Worm (Caenorhabditis elegans) whole organism, L1 larva: ENCODE data around the gene nhr-25.

ENCODE experiments used
- C34B4.2 ChIP-seq: sonication (generic microtip); optimal IDR thresholded peaks from 2 replicates; lab custom pipeline; 2017; ENCODE audit warnings: mild to moderate bottlenecking, missing genetic modification characterization, missing compliant biosample characterization
- aly-2 ChIP-seq: fragments of 150-350 bp; optimal IDR thresholded peaks from 2 replicates; lab custom pipeline; 2014; ENCODE audit warnings: missing biosample characterization, missing genetic modification characterization
- elt-3 ChIP-seq, 6 experiments: fragments of 150-350 bp in 1 of 6; sonication (generic microtip); optimal IDR thresholded peaks; 2 replicates each; lab custom pipeline; 2017 to 2018; ENCODE audit warnings: missing biosample characterization in 6 of 6, missing genetic modification characterization in 6 of 6, inconsistent platforms in 1 of 6
- fos-1 ChIP-seq: fragments of 150-350 bp; optimal IDR thresholded peaks from 2 replicates; lab custom pipeline; 2014; ENCODE audit warnings: missing biosample characterization, missing genetic modification characterization
- mdl-1 ChIP-seq, 2 experiments: fragments of 150-350 bp; optimal IDR thresholded peaks; 2 replicates each; lab custom pipeline; 2014 to 2017; ENCODE audit warnings: missing biosample characterization in 2 of 2, missing genetic modification characterization in 2 of 2, inconsistent platforms in 1 of 2
- mep-1 ChIP-seq: fragments of 150-350 bp; optimal IDR thresholded peaks from 2 replicates; lab custom pipeline; 2014; ENCODE audit warnings: missing biosample characterization, missing genetic modification characterization
- nhr-19 ChIP-seq: fragments of 200-800 bp; sonication (Bioruptor generic); conservative IDR thresholded peaks from 2 replicates; pipeline ENCODE4 v1.3.6; 2022; ENCODE audit warnings: missing genetic modification characterization, missing compliant biosample characterization
- nhr-28 ChIP-seq: fragments of 150-350 bp; optimal IDR thresholded peaks from 2 replicates; lab custom pipeline; 2014; ENCODE audit warnings: missing biosample characterization, missing genetic modification characterization
- nhr-76 ChIP-seq: sonication (generic microtip); optimal IDR thresholded peaks from 2 replicates; lab custom pipeline; 2017; ENCODE audit warnings: missing biosample characterization, missing genetic modification characterization
- nhr-85 ChIP-seq: sonication (generic microtip); peaks from one replicate; lab custom pipeline; 2016; ENCODE audit warnings: missing genetic modification characterization, inconsistent platforms, missing compliant biosample characterization
- pqm-1 ChIP-seq: sonication (generic microtip); optimal IDR thresholded peaks from 3 replicates; lab custom pipeline; 2017; ENCODE audit warnings: missing biosample characterization, missing genetic modification characterization
- sup-37 ChIP-seq: fragments of 200-800 bp; sonication (Bioruptor generic); optimal IDR thresholded peaks from 2 replicates; lab custom pipeline; 2018; ENCODE audit warnings: mild to moderate bottlenecking, missing genetic modification characterization, missing compliant biosample characterization
- unc-62 ChIP-seq: fragments of 150-350 bp; optimal IDR thresholded peaks from 2 replicates; lab custom pipeline; 2014; ENCODE audit warnings: missing biosample characterization, missing genetic modification reagents, missing genetic modification characterization

ce11 chrX:12996161-12996560 is 12.1 kb upstream of the nhr-25 start:
- no peak for TF ChIP-seq aly-2 (tag; lab: Kevin White, UChicago)
- no peak for TF ChIP-seq C34B4.2 (tag; lab: Kevin White, UChicago)
- no peak for TF ChIP-seq sup-37 (GFP tag; lab: Kevin White, UChicago)
- no peak for TF ChIP-seq nhr-28 (tag; lab: Kevin White, UChicago)
- TF ChIP-seq elt-3 (tag; optimal IDR thresholded peaks at IDR 0.05; lab: Kevin White, UChicago) = no peak
- no peak for TF ChIP-seq nhr-76 (tag; lab: Kevin White, UChicago)
- no peak for TF ChIP-seq pqm-1 (tag; lab: Kevin White, UChicago)
- no peak for TF ChIP-seq nhr-85 (tag; lab: Kevin White, UChicago)
- no peak for TF ChIP-seq unc-62
- no peak for TF ChIP-seq mep-1
- TF ChIP-seq mdl-1 (tag; optimal IDR thresholded peaks at IDR 0.05; lab: Kevin White, UChicago) = no peak
- TF ChIP-seq nhr-19 (GFP tag; lab: Robert Waterston, UW) = no peak
- no peak for TF ChIP-seq fos-1
